Fruit fly (Drosophila melanogaster) whole organism, embryonic: Measurements from ENCODE around the gene bsk.
A peak's percentile ranks its signal among the peaks of the same experiment; 100 is the strongest.

Source experiments
- Antp ChIP-seq: fragments of 200-800 bp; sonication (Bioruptor generic); optimal IDR thresholded peaks from 3 replicates; lab custom pipeline; 2016; ENCODE audit warnings: missing biosample characterization, missing genetic modification characterization
- Atf3 ChIP-seq: fragments of 200-800 bp; sonication (Bioruptor generic); optimal IDR thresholded peaks from 3 replicates; lab custom pipeline; 2016; ENCODE audit warnings: missing biosample characterization, missing genetic modification characterization
- B-H1 ChIP-seq: fragments of 200-800 bp; sonication (Bioruptor generic); IDR thresholded peaks from 3 replicates; pipeline ENCODE4 v1.3.6; 2022; ENCODE audit warnings: missing biosample characterization, missing genetic modification characterization
- CG11085 ChIP-seq: fragments of 200-800 bp; sonication (Bioruptor generic); IDR thresholded peaks from 2 replicates; pipeline ENCODE4 v1.3.6; 2022; ENCODE audit warnings: missing biosample characterization, missing genetic modification characterization
- CG14441 ChIP-seq: fragments of 200-800 bp; sonication (Bioruptor generic); IDR thresholded peaks from 2 replicates; pipeline ENCODE4 v1.3.6; 2022; ENCODE audit warnings: missing biosample characterization, missing genetic modification characterization
- CG15479 ChIP-seq: fragments of 200-800 bp; sonication (Bioruptor generic); optimal IDR thresholded peaks from 3 replicates; lab custom pipeline; 2019; ENCODE audit warnings: missing biosample characterization, mild to moderate bottlenecking, missing genetic modification characterization, moderate library complexity
- CG1647 ChIP-seq: fragments of 200-800 bp; sonication (Bioruptor generic); optimal IDR thresholded peaks from 3 replicates; lab custom pipeline; 2016; ENCODE audit warnings: missing biosample characterization, missing genetic modification characterization
- CG17186 ChIP-seq: fragments of 200-800 bp; sonication (Bioruptor generic); optimal IDR thresholded peaks from 3 replicates; lab custom pipeline; 2017; ENCODE audit warnings: missing biosample characterization, missing genetic modification reagents, missing genetic modification characterization
- CG17361 ChIP-seq: fragments of 200-800 bp; sonication (Bioruptor generic); IDR thresholded peaks from 3 replicates; pipeline ENCODE4 v1.3.6; 2022; ENCODE audit warnings: missing biosample characterization, missing genetic modification characterization
- CG2129 ChIP-seq: fragments of 200-800 bp; sonication (Bioruptor generic); IDR thresholded peaks from 2 replicates; pipeline ENCODE4 v1.3.6; 2022; ENCODE audit warnings: missing biosample characterization, missing genetic modification characterization; ENCODE audit not compliant: partially characterized antibody
- CG2875 ChIP-seq: fragments of 200-800 bp; sonication (Bioruptor generic); optimal IDR thresholded peaks from 2 replicates; lab custom pipeline; 2017; ENCODE audit warnings: missing biosample characterization, mild to moderate bottlenecking, missing genetic modification characterization, missing genetic modification reagents
- CG3163 ChIP-seq: fragments of 200-800 bp; sonication (Bioruptor generic); optimal IDR thresholded peaks from 3 replicates; lab custom pipeline; 2016; ENCODE audit warnings: missing biosample characterization, missing genetic modification characterization
- CG4854 ChIP-seq: fragments of 200-800 bp; sonication (Bioruptor generic); optimal IDR thresholded peaks from 2 replicates; lab custom pipeline; 2016; ENCODE audit warnings: missing biosample characterization, missing genetic modification characterization, inconsistent platforms
- CG5245 ChIP-seq: fragments of 200-800 bp; sonication (Bioruptor generic); optimal IDR thresholded peaks from 3 replicates; lab custom pipeline; 2016; ENCODE audit warnings: missing biosample characterization, missing genetic modification characterization
- CG6813 ChIP-seq: fragments of 200-800 bp; sonication (Bioruptor generic); optimal IDR thresholded peaks from 2 replicates; lab custom pipeline; 2017; ENCODE audit warnings: missing biosample characterization, missing genetic modification characterization, mild to moderate bottlenecking, moderate library complexity, missing genetic modification reagents
- CG7372 ChIP-seq: fragments of 200-800 bp; sonication (Bioruptor generic); IDR thresholded peaks from 2 replicates; pipeline ENCODE4 v1.3.6; 2022; ENCODE audit warnings: missing biosample characterization, missing genetic modification characterization
- CG8281 ChIP-seq: fragments of 200-800 bp; sonication (Bioruptor generic); optimal IDR thresholded peaks from 2 replicates; lab custom pipeline; 2018; ENCODE audit warnings: missing biosample characterization, mild to moderate bottlenecking, missing genetic modification characterization, moderate library complexity
- Dip2 ChIP-seq: fragments of 200-800 bp; sonication (Bioruptor generic); IDR thresholded peaks from 2 replicates; pipeline ENCODE4 v1.3.6; 2022; ENCODE audit warnings: missing biosample characterization, missing genetic modification characterization
- Dp ChIP-seq: fragments of 200-800 bp; sonication (Bioruptor generic); optimal IDR thresholded peaks from 2 replicates; lab custom pipeline; 2018; ENCODE audit warnings: missing biosample characterization, mild to moderate bottlenecking, missing genetic modification characterization, moderate library complexity
- Drgx ChIP-seq: fragments of 200-800 bp; sonication (Bioruptor generic); IDR thresholded peaks from 2 replicates; pipeline ENCODE4 v1.3.6; 2022; ENCODE audit warnings: missing biosample characterization, missing genetic modification characterization
- Ets97D ChIP-seq: fragments of 200-800 bp; sonication (Bioruptor generic); optimal IDR thresholded peaks from 3 replicates; lab custom pipeline; 2016; ENCODE audit warnings: missing biosample characterization, missing genetic modification characterization
- Hand ChIP-seq: fragments of 200-800 bp; sonication (Bioruptor generic); optimal IDR thresholded peaks from 2 replicates; lab custom pipeline; 2017; ENCODE audit warnings: mild to moderate bottlenecking, missing biosample characterization, missing genetic modification reagents, missing genetic modification characterization
- Hr39 ChIP-seq: fragments of >200 bp; optimal IDR thresholded peaks from 2 replicates; lab custom pipeline; 2017
- Hsf ChIP-seq: fragments of 200-800 bp; sonication (Bioruptor generic); optimal IDR thresholded peaks from 3 replicates; lab custom pipeline; 2016; ENCODE audit warnings: missing biosample characterization, missing genetic modification characterization
- Med ChIP-seq: fragments of 200-800 bp; sonication (Bioruptor generic); peaks from one replicate; lab custom pipeline; 2016; ENCODE audit warnings: missing biosample characterization, missing genetic modification characterization, mild to moderate bottlenecking, inconsistent platforms, moderate library complexity
- Mrtf ChIP-seq: fragments of 200-800 bp; sonication (Bioruptor generic); IDR thresholded peaks from 3 replicates; pipeline ENCODE4 v1.3.6; 2022; ENCODE audit warnings: missing biosample characterization, missing genetic modification characterization
- NK7.1 ChIP-seq: fragments of 200-800 bp; sonication (Bioruptor generic); optimal IDR thresholded peaks from 3 replicates; lab custom pipeline; 2016; ENCODE audit warnings: missing biosample characterization, missing genetic modification characterization
- Ptx1 ChIP-seq: fragments of 200-800 bp; sonication (Bioruptor generic); IDR thresholded peaks from 2 replicates; pipeline ENCODE4 v1.3.6; 2022; ENCODE audit warnings: missing biosample characterization, missing genetic modification characterization
- Rx ChIP-seq: fragments of 200-800 bp; sonication (Bioruptor generic); IDR thresholded peaks from 2 replicates; pipeline ENCODE4 v1.3.6; 2022; ENCODE audit warnings: missing biosample characterization, missing genetic modification characterization
- Sox102F ChIP-seq: fragments of 200-800 bp; sonication (Bioruptor generic); optimal IDR thresholded peaks from 2 replicates; lab custom pipeline; 2018; ENCODE audit warnings: missing biosample characterization, mild to moderate bottlenecking, missing genetic modification characterization, moderate library complexity
- Sry-β ChIP-seq: fragments of 200-800 bp; sonication (Bioruptor generic); optimal IDR thresholded peaks from 2 replicates; lab custom pipeline; 2018; ENCODE audit warnings: missing biosample characterization, mild to moderate bottlenecking, missing genetic modification characterization, moderate library complexity
- ab ChIP-seq: fragments of 200-800 bp; sonication (Bioruptor generic); optimal IDR thresholded peaks from 2 replicates; lab custom pipeline; 2016; ENCODE audit warnings: missing biosample characterization, missing genetic modification characterization
- abd-A ChIP-seq: fragments of 200-800 bp; sonication (Bioruptor generic); optimal IDR thresholded peaks from 3 replicates; lab custom pipeline; 2019; ENCODE audit warnings: missing biosample characterization, mild to moderate bottlenecking, missing genetic modification characterization, moderate library complexity
- cas ChIP-seq: fragments of 200-800 bp; sonication (Bioruptor generic); IDR thresholded peaks from 2 replicates; pipeline ENCODE4 v1.3.6; 2022; ENCODE audit warnings: missing biosample characterization, missing genetic modification characterization
- esg ChIP-seq: fragments of 200-800 bp; sonication (Bioruptor generic); conservative IDR thresholded peaks from 2 replicates; pipeline ENCODE4 v1.3.6; 2022; ENCODE audit warnings: missing biosample characterization, missing genetic modification characterization
- hkb ChIP-seq, 2 experiments: fragments of 200-800 bp in 1 of 2; fragments of >200 bp in 1 of 2; sonication (Bioruptor generic) in 1 of 2; IDR thresholded peaks in 1 of 2; optimal IDR thresholded peaks in 1 of 2; 2 replicates each; pipeline versions ENCODE4 v1.3.6 to Lab custom; 2017 to 2022; ENCODE audit warnings: missing biosample characterization in 1 of 2, missing genetic modification characterization in 1 of 2
- jumu ChIP-seq: fragments of 200-800 bp; sonication (Bioruptor generic); optimal IDR thresholded peaks from 3 replicates; lab custom pipeline; 2016; ENCODE audit warnings: missing biosample characterization, missing genetic modification characterization
- maf-S ChIP-seq: fragments of 200-800 bp; sonication (Bioruptor generic); optimal IDR thresholded peaks from 2 replicates; lab custom pipeline; 2016; ENCODE audit warnings: missing biosample characterization, missing genetic modification characterization
- peb ChIP-seq: fragments of 200-800 bp; sonication (Bioruptor generic); IDR thresholded peaks from 2 replicates; pipeline ENCODE4 v1.3.6; 2022; ENCODE audit warnings: missing biosample characterization, missing genetic modification characterization
- pros ChIP-seq: fragments of 200-800 bp; sonication (Bioruptor generic); optimal IDR thresholded peaks from 3 replicates; lab custom pipeline; 2019; ENCODE audit warnings: missing biosample characterization, mild to moderate bottlenecking, missing genetic modification characterization, moderate library complexity
- pum ChIP-seq: fragments of 200-800 bp; sonication (Bioruptor generic); optimal IDR thresholded peaks from 2 replicates; lab custom pipeline; 2016; ENCODE audit warnings: missing biosample characterization, missing genetic modification characterization
- ranshi ChIP-seq: fragments of 200-800 bp; sonication (Bioruptor generic); IDR thresholded peaks from 2 replicates; pipeline ENCODE4 v1.3.6; 2022; ENCODE audit warnings: missing biosample characterization, missing genetic modification characterization
- repo ChIP-seq: fragments of 200-800 bp; sonication (Bioruptor generic); optimal IDR thresholded peaks from 2 replicates; lab custom pipeline; 2016; ENCODE audit warnings: missing biosample characterization, missing genetic modification characterization
- sens-2 ChIP-seq: fragments of 200-800 bp; sonication (Bioruptor generic); IDR thresholded peaks from 2 replicates; pipeline ENCODE4 v1.3.6; 2022; ENCODE audit warnings: missing biosample characterization, missing genetic modification characterization
- sug ChIP-seq: fragments of 200-800 bp; optimal IDR thresholded peaks from 2 replicates; lab custom pipeline; 2019; ENCODE audit warnings: missing biosample characterization, mild to moderate bottlenecking, missing genetic modification characterization, moderate library complexity
- tll ChIP-seq, 2 experiments: fragments of 200-800 bp in 1 of 2; fragments of >200 bp in 1 of 2; sonication (Bioruptor generic) in 1 of 2; optimal IDR thresholded peaks; 2 replicates each; lab custom pipeline; 2017 to 2019; ENCODE audit warnings: missing biosample characterization in 2 of 2, missing genetic modification characterization in 2 of 2, mild to moderate bottlenecking in 1 of 2, moderate library complexity in 1 of 2
- tna ChIP-seq: fragments of 200-800 bp; sonication (Bioruptor generic); IDR thresholded peaks from 2 replicates; pipeline ENCODE4 v1.3.6; 2022; ENCODE audit warnings: missing biosample characterization, missing genetic modification characterization; ENCODE audit not compliant: partially characterized antibody
- unpg ChIP-seq: fragments of 200-800 bp; sonication (Bioruptor generic); optimal IDR thresholded peaks from 3 replicates; lab custom pipeline; 2018; ENCODE audit warnings: missing biosample characterization, mild to moderate bottlenecking, missing genetic modification characterization, moderate library complexity
- z ChIP-seq: fragments of 200-800 bp; sonication (Bioruptor generic); IDR thresholded peaks from 3 replicates; pipeline ENCODE4 v1.3.6; 2022; ENCODE audit warnings: missing biosample characterization, missing genetic modification characterization
- zen2 ChIP-seq: fragments of 200-800 bp; sonication (Bioruptor generic); IDR thresholded peaks from 3 replicates; pipeline ENCODE4 v1.3.6; 2022; ENCODE audit warnings: missing biosample characterization, missing genetic modification characterization; ENCODE audit not compliant: partially characterized antibody
- zfh2 ChIP-seq: fragments of 200-800 bp; sonication (Bioruptor generic); optimal IDR thresholded peaks from 2 replicates; lab custom pipeline; 2016; ENCODE audit warnings: missing biosample characterization, missing genetic modification characterization

Gene bsk

dm6 chr2L:10292066-10292560, 41.8 kb upstream of the bsk start, which contains the start of gene Ufd4 (continued):
- TF ChIP-seq CG15479 (no peak), repo (GFP tag; lab: Kevin White, UChicago) (peak; percentile 25), zen2 (GFP tag; lab: Robert Waterston, UW) (no peak; the same call in 2 of the 3 replicates), pum (GFP tag; lab: Kevin White, UChicago) (peak; percentile 36), peb (GFP tag; lab: Robert Waterston, UW) (no peak), Sox102F (GFP tag; lab: Kevin White, UChicago) (no peak), Ets97D (GFP tag; lab: Kevin White, UChicago) (peak; percentile 50), Dp (GFP tag; lab: Kevin White, UChicago) (peak; percentile 16), tll (GFP tag; optimal IDR thresholded peaks at IDR 0.05; lab: Kevin White, UChicago) (no peak), NK7.1 (GFP tag; lab: Kevin White, UChicago) (peak; percentile 16), CG11085 (GFP tag; lab: Robert Waterston, UW) (no peak), jumu (GFP tag; lab: Kevin White, UChicago) (peak; percentile 36), Mrtf (GFP tag; lab: Robert Waterston, UW) (no peak; the same call in 2 of the 3 replicates), cas (GFP tag; lab: Robert Waterston, UW) (no peak), CG7372 (GFP tag; lab: Robert Waterston, UW) (no peak), maf-S (GFP tag; lab: Kevin White, UChicago) (peak; percentile 54), sens-2 (no peak), pros (GFP tag; lab: Kevin White, UChicago) (no peak), CG2875 (GFP tag; lab: Kevin White, UChicago) (no peak), CG6813 (GFP tag; lab: Kevin White, UChicago) (no peak), Rx (GFP tag; lab: Robert Waterston, UW) (no peak), CG4854 (GFP tag; lab: Kevin White, UChicago) (peak; percentile 35), Hsf (GFP tag; lab: Kevin White, UChicago) (no peak), zfh2 (peak; percentile 60), sug (tag; lab: Kevin White, UChicago) (no peak), z (GFP tag; lab: Robert Waterston, UW) (no peak), Ptx1 (GFP tag; lab: Robert Waterston, UW) (no peak), ranshi (no peak; the same call in 1 of the 2 replicates), CG2129 (no peak), unpg (GFP tag; lab: Kevin White, UChicago) (no peak), Sry-β (GFP tag; lab: Kevin White, UChicago) (peak; percentile 15), ab (GFP tag; lab: Kevin White, UChicago) (no peak), esg (GFP tag; lab: Robert Waterston, UW) (no peak), hkb (optimal IDR thresholded peaks at IDR 0.05; lab: Kevin White, UChicago) (no peak), hkb (GFP tag; IDR thresholded peaks at IDR 0.05; lab: Robert Waterston, UW) (peak; percentile 84), Drgx (GFP tag; lab: Robert Waterston, UW) (no peak), Hr39 (lab: Kevin White, UChicago) (no peak), CG5245 (GFP tag; lab: Kevin White, UChicago) (peak; percentile 37), CG17361 (no peak), CG17186 (GFP tag; lab: Kevin White, UChicago) (no peak), Dip2 (GFP tag; lab: Robert Waterston, UW) (no peak), B-H1 (peak; percentile 46; the same call in 1 of the 3 replicates), Hand (GFP tag; lab: Kevin White, UChicago) (peak; percentile 81), CG1647 (GFP tag; lab: Kevin White, UChicago) (peak; percentile 56), tna (GFP tag; lab: Robert Waterston, UW) (no peak), CG14441 (GFP tag; lab: Robert Waterston, UW) (no peak; the same call in 1 of the 2 replicates), CG3163 (GFP tag; lab: Kevin White, UChicago) (peak; percentile 34), Antp (no peak), Med (GFP tag; lab: Kevin White, UChicago) (peak; percentile 95), Atf3 (no peak), abd-A (no peak), CG8281 (tag; lab: Kevin White, UChicago) (no peak)
